Worm (Caenorhabditis elegans): ENCODE measurements around the gene F35F10.5.

The F35F10.5 gene

ce11 chrV:3276184-3276583 lies 8.5 kb upstream of the F35F10.5 start:
- no peak for TF ChIP-seq hlh-12 (tag; optimal IDR thresholded peaks at IDR 0.05)
- no peak for TF ChIP-seq xnd-1 (tag; optimal IDR thresholded peaks at IDR 0.05)
- no peak for TF ChIP-seq madf-6 (GFP tag; IDR thresholded peaks at IDR 0.05)
- TF ChIP-seq K12H6.12 (tag; optimal IDR thresholded peaks at IDR 0.05): peak; percentile 9

ce11 chrV:3278101-3278639 lies 6.6 kb upstream of the F35F10.5 start, which contains the start of gene fbxa-64:
fbxa-64 (minus strand) TSS chrV:3278151.
- TF ChIP-seq ceh-91 (GFP tag; IDR thresholded peaks at IDR 0.05) (no peak), dpff-1 (tag; optimal IDR thresholded peaks at IDR 0.05) (no peak), xnd-1 (tag; optimal IDR thresholded peaks at IDR 0.05) (no peak), akir-1 (GFP tag; optimal IDR thresholded peaks at IDR 0.05) (no peak), ceh-79 (tag; optimal IDR thresholded peaks at IDR 0.05) (no peak), ama-1 (optimal IDR thresholded peaks at IDR 0.05) (no peak), ama-1 (GFP tag; optimal IDR thresholded peaks at IDR 0.05) (no peak)

ce11 chrV:3279138-3279537 lies 5.6 kb upstream of the F35F10.5 start:
- no peak for TF ChIP-seq ceh-27 (GFP tag; optimal IDR thresholded peaks at IDR 0.05)

ce11 chrV:3280009-3280408 lies 4.7 kb upstream of the F35F10.5 start, which contains the start of gene T28A11.2:
T28A11.2 (plus strand) TSS chrV:3280379.
- TF ChIP-seq zim-3 (tag; optimal IDR thresholded peaks at IDR 0.05) (no peak), madf-6 (GFP tag; IDR thresholded peaks at IDR 0.05) (no peak), hmg-20 (GFP tag; IDR thresholded peaks at IDR 0.05) (no peak), ama-1 (optimal IDR thresholded peaks at IDR 0.05) (no peak), ama-1 (GFP tag; optimal IDR thresholded peaks at IDR 0.05) (no peak)

ce11 chrV:3281523-3281922 lies 3.2 kb upstream of the F35F10.5 start, which contains the start of gene T28A11.25:
T28A11.25 (plus strand) TSS chrV:3281823.
- no peak for TF ChIP-seq rcor-1 (GFP tag; IDR thresholded peaks at IDR 0.05)
- TF ChIP-seq madf-3 (GFP tag; IDR thresholded peaks at IDR 0.05): 0 out of 2 replicates have a peak, but pooled peaks have one; percentile 28

ce11 chrV:3282957-3283356 lies 1.8 kb upstream of the F35F10.5 start, which contains the start of gene str-64:
str-64 (plus strand) TSS chrV:3283257.
- no peak for TF ChIP-seq ccch-3 (GFP tag; optimal IDR thresholded peaks at IDR 0.05)
- TF ChIP-seq dpff-1 (tag; optimal IDR thresholded peaks at IDR 0.05): no peak
- TF ChIP-seq sea-2 (GFP tag; IDR thresholded peaks at IDR 0.05): no peak
- TF ChIP-seq ZK185.1 (tag; optimal IDR thresholded peaks at IDR 0.05; ENCODE audit: poor library complexity, severe bottlenecking): no peak
- no peak for TF ChIP-seq unc-130 (GFP tag; optimal IDR thresholded peaks at IDR 0.05)
- no peak for TF ChIP-seq madf-10 (tag; optimal IDR thresholded peaks at IDR 0.05)
- no peak for TF ChIP-seq F10E7.11 (tag; optimal IDR thresholded peaks at IDR 0.05)
- no peak for TF ChIP-seq Y53G8AR.9 (GFP tag; conservative IDR thresholded peaks at IDR 0.05)
- TF ChIP-seq aptf-3 (GFP tag; IDR thresholded peaks at IDR 0.05): no peak
- TF ChIP-seq mcd-1 (GFP tag; IDR thresholded peaks at IDR 0.05): no peak
- no peak for TF ChIP-seq zim-3 (tag; optimal IDR thresholded peaks at IDR 0.05)

- TF ChIP-seq ccch-3 (GFP tag; optimal IDR thresholded peaks at IDR 0.05): no peak
- TF ChIP-seq nhr-27 (tag; optimal IDR thresholded peaks at IDR 0.05): no peak
- TF ChIP-seq ceh-58 (GFP tag; IDR thresholded peaks at IDR 0.05): no peak
- no peak for TF ChIP-seq rec-8 (tag; optimal IDR thresholded peaks at IDR 0.05)
- no peak for TF ChIP-seq ztf-26 (tag; optimal IDR thresholded peaks at IDR 0.05)
- no peak for TF ChIP-seq ZK185.1 (tag; optimal IDR thresholded peaks at IDR 0.05; ENCODE audit: poor library complexity, severe bottlenecking)
- no peak for TF ChIP-seq mel-28 (tag; optimal IDR thresholded peaks at IDR 0.05; ENCODE audit: borderline replicate concordance)
- no peak for TF ChIP-seq F37B4.10 (GFP tag; IDR thresholded peaks at IDR 0.05)
- no peak for TF ChIP-seq snpc-1.1 (tag; optimal IDR thresholded peaks at IDR 0.05; ENCODE audit: insufficient read depth)
- no peak for TF ChIP-seq let-526 (GFP tag; IDR thresholded peaks at IDR 0.05)
- no peak for TF ChIP-seq ceh-27 (GFP tag; optimal IDR thresholded peaks at IDR 0.05)
- no peak for TF ChIP-seq ztf-3 (GFP tag; optimal IDR thresholded peaks at IDR 0.05)
- TF ChIP-seq F49E8.2 (tag; optimal IDR thresholded peaks at IDR 0.05; ENCODE audit: insufficient read depth): no peak
Observed at ce11 chrV:3287330-3287729, 2.6 kb downstream of the F35F10.5 start, which contains the start of gene F35F10.7. F35F10.7 (minus strand) TSS chrV:3287430.

Data from whole organism, young adult.